Fruit fly (Drosophila melanogaster) whole organism, embryonic: ENCODE measurements around the gene CG6398.
A peak's percentile ranks its signal among the peaks of the same experiment; 100 is the strongest.

Experiments
- ATbp ChIP-seq: fragments of 200-800 bp; sonication (Bioruptor generic); optimal IDR thresholded peaks from 2 replicates; lab custom pipeline; 2017; ENCODE audit warnings: missing biosample characterization, mild to moderate bottlenecking, missing genetic modification characterization, missing genetic modification reagents
- Blimp-1 ChIP-seq: fragments of 200-800 bp; sonication (Bioruptor generic); optimal IDR thresholded peaks from 3 replicates; lab custom pipeline; 2018; ENCODE audit warnings: missing biosample characterization, missing genetic modification characterization, mild to moderate bottlenecking, moderate library complexity, missing genetic modification reagents
- CG10431 ChIP-seq: fragments of 200-800 bp; sonication (Bioruptor generic); optimal IDR thresholded peaks from 3 replicates; lab custom pipeline; 2018; ENCODE audit warnings: missing biosample characterization, mild to moderate bottlenecking, missing genetic modification characterization
- CG11504 ChIP-seq: fragments of 200-800 bp; sonication (Bioruptor generic); optimal IDR thresholded peaks from 3 replicates; lab custom pipeline; 2019; ENCODE audit warnings: missing biosample characterization, mild to moderate bottlenecking, missing genetic modification characterization, moderate library complexity
- CG12659 ChIP-seq: fragments of 200-800 bp; sonication (Bioruptor generic); optimal IDR thresholded peaks from 3 replicates; lab custom pipeline; 2017; ENCODE audit warnings: mild to moderate bottlenecking, missing biosample characterization, missing genetic modification reagents, missing genetic modification characterization
- CG12942 ChIP-seq: fragments of 200-800 bp; sonication (Bioruptor generic); optimal IDR thresholded peaks from 3 replicates; lab custom pipeline; 2016; ENCODE audit warnings: missing biosample characterization, missing genetic modification characterization
- CG13424 ChIP-seq: fragments of 200-800 bp; sonication (Bioruptor generic); optimal IDR thresholded peaks from 2 replicates; lab custom pipeline; 2019; ENCODE audit warnings: missing biosample characterization, mild to moderate bottlenecking, missing genetic modification characterization, moderate library complexity
- CG13775 ChIP-seq: fragments of 200-800 bp; sonication (Bioruptor generic); optimal IDR thresholded peaks from 3 replicates; lab custom pipeline; 2017; ENCODE audit warnings: missing biosample characterization, mild to moderate bottlenecking, missing genetic modification characterization
- CG1529 ChIP-seq: fragments of 200-800 bp; sonication (Bioruptor generic); optimal IDR thresholded peaks from 3 replicates; lab custom pipeline; 2018; ENCODE audit warnings: missing biosample characterization, missing genetic modification characterization
- CG16815 ChIP-seq: fragments of 200-800 bp; sonication (Bioruptor generic); optimal IDR thresholded peaks from 3 replicates; lab custom pipeline; 2017; ENCODE audit warnings: missing biosample characterization, mild to moderate bottlenecking, missing genetic modification characterization
- CG18262 ChIP-seq: fragments of 200-800 bp; optimal IDR thresholded peaks from 3 replicates; lab custom pipeline; 2019; ENCODE audit warnings: missing biosample characterization, mild to moderate bottlenecking, missing genetic modification characterization, moderate library complexity
- CG31224 ChIP-seq: fragments of 200-800 bp; sonication (Bioruptor generic); IDR thresholded peaks from 2 replicates; pipeline ENCODE4 v1.3.6; 2022; ENCODE audit warnings: missing biosample characterization, missing genetic modification characterization
- CG32767 ChIP-seq: fragments of 200-800 bp; sonication (Bioruptor generic); IDR thresholded peaks from 2 replicates; pipeline ENCODE4 v1.3.6; 2022; ENCODE audit warnings: missing biosample characterization, missing genetic modification characterization
- CG3281 ChIP-seq: fragments of 200-800 bp; sonication (Bioruptor generic); optimal IDR thresholded peaks from 3 replicates; lab custom pipeline; 2017; ENCODE audit warnings: missing biosample characterization, mild to moderate bottlenecking, missing genetic modification characterization
- CG34376 ChIP-seq: fragments of 200-800 bp; sonication (Bioruptor generic); optimal IDR thresholded peaks from 2 replicates; lab custom pipeline; 2018; ENCODE audit warnings: missing biosample characterization, mild to moderate bottlenecking, missing genetic modification characterization
- CG4328 ChIP-seq: fragments of 200-800 bp; sonication (Bioruptor generic); optimal IDR thresholded peaks from 3 replicates; lab custom pipeline; 2017; ENCODE audit warnings: missing biosample characterization, missing genetic modification reagents, missing genetic modification characterization
- CG5953 ChIP-seq: fragments of 200-800 bp; sonication (Bioruptor generic); IDR thresholded peaks from 2 replicates; pipeline ENCODE4 v1.3.6; 2022; ENCODE audit warnings: missing biosample characterization, missing genetic modification characterization
- CG8388 ChIP-seq: fragments of 200-800 bp; sonication (Bioruptor generic); optimal IDR thresholded peaks from 2 replicates; lab custom pipeline; 2019; ENCODE audit warnings: missing biosample characterization, mild to moderate bottlenecking, missing genetic modification characterization, moderate library complexity
- Dek ChIP-seq: fragments of 200-800 bp; sonication (Bioruptor generic); optimal IDR thresholded peaks from 3 replicates; lab custom pipeline; 2019; ENCODE audit warnings: missing biosample characterization, mild to moderate bottlenecking, missing genetic modification characterization, moderate library complexity
- Hmr ChIP-seq: fragments of 200-800 bp; sonication (Bioruptor generic); optimal IDR thresholded peaks from 3 replicates; lab custom pipeline; 2017; ENCODE audit warnings: mild to moderate bottlenecking, missing biosample characterization, missing genetic modification reagents, missing genetic modification characterization
- Jarid2 ChIP-seq: fragments of 200-800 bp; sonication (Bioruptor generic); optimal IDR thresholded peaks from 3 replicates; lab custom pipeline; 2017; ENCODE audit warnings: mild to moderate bottlenecking, missing biosample characterization, missing genetic modification reagents, missing genetic modification characterization
- Lpt ChIP-seq: fragments of >200 bp; optimal IDR thresholded peaks from 2 replicates; lab custom pipeline; 2018; ENCODE audit warnings: missing biosample characterization, missing genetic modification characterization
- MTF-1 ChIP-seq: fragments of 200-800 bp; sonication (Bioruptor generic); optimal IDR thresholded peaks from 2 replicates; lab custom pipeline; 2018; ENCODE audit warnings: missing biosample characterization, mild to moderate bottlenecking, missing genetic modification characterization, borderline replicate concordance
- Med ChIP-seq: fragments of 200-800 bp; sonication (Bioruptor generic); peaks from one replicate; lab custom pipeline; 2016; ENCODE audit warnings: missing biosample characterization, missing genetic modification characterization, mild to moderate bottlenecking, inconsistent platforms, moderate library complexity
- Nf-YB ChIP-seq: fragments of 200-800 bp; sonication (Bioruptor generic); optimal IDR thresholded peaks from 3 replicates; lab custom pipeline; 2019; ENCODE audit warnings: missing biosample characterization, mild to moderate bottlenecking, missing genetic modification characterization, moderate library complexity
- Oli ChIP-seq: fragments of 200-800 bp; sonication (Bioruptor generic); optimal IDR thresholded peaks from 2 replicates; lab custom pipeline; 2018; ENCODE audit warnings: missing biosample characterization, mild to moderate bottlenecking, missing genetic modification characterization, moderate library complexity
- Side ChIP-seq: fragments of 200-800 bp; sonication (Bioruptor generic); optimal IDR thresholded peaks from 2 replicates; lab custom pipeline; 2016; ENCODE audit warnings: missing biosample characterization, missing genetic modification characterization
- ab ChIP-seq: fragments of 200-800 bp; sonication (Bioruptor generic); optimal IDR thresholded peaks from 2 replicates; lab custom pipeline; 2016; ENCODE audit warnings: missing biosample characterization, missing genetic modification characterization
- ase ChIP-seq: fragments of 200-800 bp; sonication (Bioruptor generic); IDR thresholded peaks from 3 replicates; pipeline ENCODE4 v1.3.6; 2022; ENCODE audit warnings: missing biosample characterization, missing genetic modification characterization
- caup ChIP-seq: fragments of 200-800 bp; sonication (Bioruptor generic); optimal IDR thresholded peaks from 3 replicates; lab custom pipeline; 2017; ENCODE audit warnings: missing biosample characterization, mild to moderate bottlenecking, missing genetic modification characterization, moderate library complexity; ENCODE audit not compliant: severe bottlenecking
- chinmo ChIP-seq: fragments of 200-800 bp; sonication (Bioruptor generic); IDR thresholded peaks from 4 replicates; pipeline ENCODE4 v1.3.6; 2022; ENCODE audit warnings: missing biosample characterization, missing genetic modification characterization; ENCODE audit not compliant: partially characterized antibody
- ewg ChIP-seq: fragments of 200-800 bp; sonication (Bioruptor generic); optimal IDR thresholded peaks from 3 replicates; lab custom pipeline; 2017; ENCODE audit warnings: mild to moderate bottlenecking, missing biosample characterization, missing genetic modification reagents, missing genetic modification characterization
- gsb-n ChIP-seq: fragments of 200-800 bp; sonication (Bioruptor generic); optimal IDR thresholded peaks from 3 replicates; lab custom pipeline; 2018; ENCODE audit warnings: missing biosample characterization, mild to moderate bottlenecking, missing genetic modification characterization
- her ChIP-seq: fragments of 200-800 bp; sonication (Bioruptor generic); optimal IDR thresholded peaks from 2 replicates; lab custom pipeline; 2016; ENCODE audit warnings: missing biosample characterization, missing genetic modification characterization
- lmd ChIP-seq: fragments of 200-800 bp; sonication (Bioruptor generic); IDR thresholded peaks from 2 replicates; pipeline ENCODE4 v1.3.6; 2022; ENCODE audit warnings: missing biosample characterization, missing genetic modification characterization
- lola ChIP-seq, 3 experiments: fragments of >200 bp in 2 of 3; fragments of 200-800 bp in 1 of 3; sonication (Bioruptor generic) in 1 of 3; optimal IDR thresholded peaks; 2 replicates each; lab custom pipeline; 2017 to 2019; ENCODE audit warnings: missing biosample characterization in 3 of 3, missing genetic modification characterization in 3 of 3, mild to moderate bottlenecking in 1 of 3, moderate library complexity in 1 of 3
- mirr ChIP-seq: fragments of 200-800 bp; sonication (Bioruptor generic); optimal IDR thresholded peaks from 3 replicates; lab custom pipeline; 2018; ENCODE audit warnings: missing biosample characterization, mild to moderate bottlenecking, missing genetic modification characterization
- mld ChIP-seq: fragments of 200-800 bp; sonication (Bioruptor generic); IDR thresholded peaks from 3 replicates; pipeline ENCODE4 v1.3.6; 2022; ENCODE audit warnings: missing biosample characterization, missing genetic modification characterization; ENCODE audit not compliant: partially characterized antibody
- nerfin-2 ChIP-seq: fragments of 200-800 bp; sonication (Bioruptor generic); IDR thresholded peaks from 2 replicates; pipeline ENCODE4 v1.3.6; 2022; ENCODE audit warnings: missing biosample characterization, missing genetic modification characterization; ENCODE audit not compliant: partially characterized antibody
- oc ChIP-seq: fragments of 200-800 bp; sonication (Bioruptor generic); optimal IDR thresholded peaks from 2 replicates; lab custom pipeline; 2018; ENCODE audit warnings: missing biosample characterization, mild to moderate bottlenecking, missing genetic modification characterization, moderate library complexity
- pan ChIP-seq, 4 experiments: fragments of >200 bp in 3 of 4; fragments of 200-800 bp in 1 of 4; sonication (Bioruptor generic) in 1 of 4; optimal IDR thresholded peaks in 3 of 4; IDR thresholded peaks in 1 of 4; 2 replicates each; pipeline versions ENCODE4 v1.3.6 to Lab custom; 2017 to 2022; ENCODE audit warnings: missing biosample characterization in 2 of 4, missing genetic modification characterization in 2 of 4, mixed read lengths in 1 of 4
- pb ChIP-seq: fragments of 200-800 bp; sonication (Bioruptor generic); optimal IDR thresholded peaks from 3 replicates; lab custom pipeline; 2016; ENCODE audit warnings: missing biosample characterization, missing genetic modification characterization
- pum ChIP-seq: fragments of 200-800 bp; sonication (Bioruptor generic); optimal IDR thresholded peaks from 2 replicates; lab custom pipeline; 2016; ENCODE audit warnings: missing biosample characterization, missing genetic modification characterization
- pzg ChIP-seq: fragments of 200-800 bp; sonication (Bioruptor generic); optimal IDR thresholded peaks from 3 replicates; lab custom pipeline; 2018; ENCODE audit warnings: missing biosample characterization, mild to moderate bottlenecking, missing genetic modification characterization, moderate library complexity
- schlank ChIP-seq: fragments of 200-800 bp; sonication (Bioruptor generic); optimal IDR thresholded peaks from 2 replicates; lab custom pipeline; 2018; ENCODE audit warnings: missing biosample characterization, mild to moderate bottlenecking, missing genetic modification characterization
- sima ChIP-seq: fragments of 200-800 bp; sonication (Bioruptor generic); optimal IDR thresholded peaks from 2 replicates; lab custom pipeline; 2016; ENCODE audit warnings: missing biosample characterization, missing genetic modification characterization
- tgo ChIP-seq: fragments of 200-800 bp; sonication (Bioruptor generic); IDR thresholded peaks from 3 replicates; pipeline ENCODE4 v1.3.6; 2022; ENCODE audit warnings: missing biosample characterization, missing genetic modification characterization
- tll ChIP-seq, 2 experiments: fragments of 200-800 bp in 1 of 2; fragments of >200 bp in 1 of 2; sonication (Bioruptor generic) in 1 of 2; optimal IDR thresholded peaks; 2 replicates each; lab custom pipeline; 2017 to 2019; ENCODE audit warnings: missing biosample characterization in 2 of 2, missing genetic modification characterization in 2 of 2, mild to moderate bottlenecking in 1 of 2, moderate library complexity in 1 of 2
- wdn ChIP-seq: fragments of 200-800 bp; sonication (Bioruptor generic); IDR thresholded peaks from 2 replicates; pipeline ENCODE4 v1.3.6; 2022; ENCODE audit warnings: missing biosample characterization, missing genetic modification characterization

Gene CG6398

dm6 chrX:17782058-17782457 is 48.6 kb upstream of the CG6398 start (continued):
- TF ChIP-seq Oli (peak; percentile 56), sima (GFP tag; lab: Kevin White, UChicago) (no peak), mld (GFP tag; lab: Robert Waterston, UW) (no peak), lmd (GFP tag; lab: Robert Waterston, UW) (no peak), CG5953 (no peak), lola (GFP tag; optimal IDR thresholded peaks at IDR 0.05; lab: Kevin White, UChicago) (peak in 1 of 3 experiments; percentile 71), CG34376 (GFP tag; lab: Kevin White, UChicago) (no peak), CG13775 (GFP tag; lab: Kevin White, UChicago) (peak; percentile 4), CG1529 (peak; percentile 38), wdn (no peak), schlank (no peak), CG18262 (tag; lab: Kevin White, UChicago) (peak; percentile 72), Side (GFP tag; lab: Kevin White, UChicago) (no peak), her (no peak), CG13424 (tag; lab: Kevin White, UChicago) (peak; percentile 62), CG8388 (GFP tag; lab: Kevin White, UChicago) (peak; percentile 60), tgo (GFP tag; lab: Robert Waterston, UW) (0 out of 3 replicates have a peak, but pooled peaks have one; percentile 14), MTF-1 (GFP tag; lab: Kevin White, UChicago) (no peak), CG12942 (GFP tag; lab: Kevin White, UChicago) (no peak), pzg (GFP tag; lab: Kevin White, UChicago) (no peak), tll (GFP tag; optimal IDR thresholded peaks at IDR 0.05; lab: Kevin White, UChicago) (peak in 1 of 2 experiments; percentile 29), CG31224 (no peak), oc (tag; lab: Kevin White, UChicago) (peak; percentile 40), mirr (no peak), Dek (tag; lab: Kevin White, UChicago) (no peak), Nf-YB (GFP tag; lab: Kevin White, UChicago) (peak; percentile 37), chinmo (GFP tag; lab: Robert Waterston, UW) (no peak), ase (no peak), Lpt (no peak), Med (GFP tag; lab: Kevin White, UChicago) (peak; percentile 37), CG32767 (GFP tag; lab: Robert Waterston, UW) (no peak), gsb-n (tag; lab: Kevin White, UChicago) (peak; percentile 61), CG11504 (tag; lab: Kevin White, UChicago) (peak; percentile 61), Blimp-1 (GFP tag; lab: Kevin White, UChicago) (peak; percentile 43), CG10431 (GFP tag; lab: Kevin White, UChicago) (no peak), ewg (peak; percentile 15), Jarid2 (no peak), CG12659 (GFP tag; lab: Kevin White, UChicago) (peak; percentile 10), CG16815 (GFP tag; lab: Kevin White, UChicago) (peak; percentile 27), ab (no peak), pb (GFP tag; lab: Kevin White, UChicago) (no peak), ATbp (peak; percentile 28), CG4328 (GFP tag; lab: Kevin White, UChicago) (no peak), CG3281 (GFP tag; lab: Kevin White, UChicago) (no peak), Hmr (peak; percentile 37), pan (optimal IDR thresholded peaks at IDR 0.05; lab: Kevin White, UChicago) (no peak), pan (GFP tag; optimal IDR thresholded peaks at IDR 0.05 in 1 of 2, IDR thresholded peaks at IDR 0.05 in 1 of 2) (no peak), caup (GFP tag; lab: Kevin White, UChicago) (no peak), nerfin-2 (GFP tag; lab: Robert Waterston, UW) (no peak), pum (no peak)
